Fruit fly (Drosophila melanogaster) whole organism, embryonic: ENCODE measurements around the gene CG34436.
A peak's percentile ranks its signal among the peaks of the same experiment; 100 is the strongest.

ENCODE experiments used
- Atf-2 ChIP-seq: fragments of 200-800 bp; sonication (Bioruptor generic); optimal IDR thresholded peaks from 2 replicates; lab custom pipeline; 2016; ENCODE audit warnings: missing biosample characterization, missing genetic modification characterization
- BtbVII ChIP-seq: fragments of 200-800 bp; sonication (Bioruptor generic); optimal IDR thresholded peaks from 3 replicates; lab custom pipeline; 2017; ENCODE audit warnings: missing biosample characterization, mild to moderate bottlenecking, missing genetic modification characterization
- CG10147 ChIP-seq: fragments of 200-800 bp; sonication (Bioruptor generic); optimal IDR thresholded peaks from 2 replicates; lab custom pipeline; 2019; ENCODE audit warnings: missing biosample characterization, mild to moderate bottlenecking, missing genetic modification characterization, moderate library complexity
- CG10267 ChIP-seq: fragments of 200-800 bp; sonication (Bioruptor generic); optimal IDR thresholded peaks from 2 replicates; lab custom pipeline; 2018; ENCODE audit warnings: missing biosample characterization, mild to moderate bottlenecking, missing genetic modification characterization, moderate library complexity
- CG10462 ChIP-seq: fragments of 200-800 bp; sonication (Bioruptor generic); optimal IDR thresholded peaks from 2 replicates; lab custom pipeline; 2016; ENCODE audit warnings: missing biosample characterization, missing genetic modification characterization
- CG10565 ChIP-seq: fragments of 200-800 bp; sonication (Bioruptor generic); optimal IDR thresholded peaks from 3 replicates; lab custom pipeline; 2016; ENCODE audit warnings: missing biosample characterization, mild to moderate bottlenecking, missing genetic modification characterization
- CG11695 ChIP-seq: fragments of 200-800 bp; sonication (Bioruptor generic); IDR thresholded peaks from 3 replicates; pipeline ENCODE4 v1.3.6; 2022; ENCODE audit warnings: missing biosample characterization, missing genetic modification characterization
- CG11696 ChIP-seq: fragments of 200-800 bp; sonication (Bioruptor generic); IDR thresholded peaks from 2 replicates; pipeline ENCODE4 v1.3.6; 2022; ENCODE audit warnings: missing biosample characterization, missing genetic modification characterization
- CG12155 ChIP-seq: fragments of 200-800 bp; sonication (Bioruptor generic); optimal IDR thresholded peaks from 3 replicates; lab custom pipeline; 2016; ENCODE audit warnings: missing biosample characterization, missing genetic modification characterization
- CG1602 ChIP-seq: fragments of 200-800 bp; sonication (Bioruptor generic); optimal IDR thresholded peaks from 3 replicates; lab custom pipeline; 2016; ENCODE audit warnings: missing biosample characterization, missing genetic modification characterization
- CG17612 ChIP-seq: fragments of 200-800 bp; sonication (Bioruptor generic); IDR thresholded peaks from 2 replicates; pipeline ENCODE4 v1.3.6; 2022; ENCODE audit warnings: missing biosample characterization, missing genetic modification characterization
- CG2202 ChIP-seq: fragments of 200-800 bp; sonication (Bioruptor generic); optimal IDR thresholded peaks from 2 replicates; lab custom pipeline; 2018; ENCODE audit warnings: missing biosample characterization, mild to moderate bottlenecking, missing genetic modification characterization
- CG32532 ChIP-seq: fragments of 200-800 bp; sonication (Bioruptor generic); IDR thresholded peaks from 2 replicates; pipeline ENCODE4 v1.3.6; 2022; ENCODE audit warnings: missing biosample characterization, missing genetic modification characterization
- CG34422 ChIP-seq: fragments of 200-800 bp; sonication (Bioruptor generic); IDR thresholded peaks from 3 replicates; pipeline ENCODE4 v1.3.6; 2022; ENCODE audit warnings: missing biosample characterization, missing genetic modification characterization
- CG8290 ChIP-seq, 3 experiments: fragments of 200-800 bp; sonication (Bioruptor generic); optimal IDR thresholded peaks; 2 replicates each; lab custom pipeline; 2016 to 2019; ENCODE audit warnings: missing biosample characterization in 3 of 3, missing genetic modification characterization in 3 of 3, mild to moderate bottlenecking in 2 of 3, moderate library complexity in 1 of 3
- CG9437 ChIP-seq: fragments of 200-800 bp; sonication (Bioruptor generic); optimal IDR thresholded peaks from 2 replicates; lab custom pipeline; 2018; ENCODE audit warnings: missing biosample characterization, mild to moderate bottlenecking, missing genetic modification characterization
- CG9727 ChIP-seq: fragments of 200-800 bp; sonication (Bioruptor generic); optimal IDR thresholded peaks from 3 replicates; lab custom pipeline; 2017; ENCODE audit warnings: missing biosample characterization, mild to moderate bottlenecking, missing genetic modification characterization
- Dref ChIP-seq: fragments of 200-800 bp; sonication (Bioruptor generic); IDR thresholded peaks from 2 replicates; pipeline ENCODE4 v1.3.6; 2022; ENCODE audit warnings: missing biosample characterization, missing genetic modification characterization
- Ets97D ChIP-seq: fragments of 200-800 bp; sonication (Bioruptor generic); optimal IDR thresholded peaks from 3 replicates; lab custom pipeline; 2016; ENCODE audit warnings: missing biosample characterization, missing genetic modification characterization
- Gug ChIP-seq: fragments of 200-800 bp; sonication (Bioruptor generic); IDR thresholded peaks from 4 replicates; pipeline ENCODE4 v1.3.6; 2022; ENCODE audit warnings: missing biosample characterization, missing genetic modification characterization
- HLH4C ChIP-seq: fragments of 200-800 bp; sonication (Bioruptor generic); IDR thresholded peaks from 3 replicates; pipeline ENCODE4 v1.3.6; 2022; ENCODE audit warnings: missing biosample characterization, missing genetic modification characterization; ENCODE audit not compliant: partially characterized antibody
- Hand ChIP-seq: fragments of 200-800 bp; sonication (Bioruptor generic); optimal IDR thresholded peaks from 2 replicates; lab custom pipeline; 2017; ENCODE audit warnings: mild to moderate bottlenecking, missing biosample characterization, missing genetic modification reagents, missing genetic modification characterization
- Hmr ChIP-seq: fragments of 200-800 bp; sonication (Bioruptor generic); optimal IDR thresholded peaks from 3 replicates; lab custom pipeline; 2017; ENCODE audit warnings: mild to moderate bottlenecking, missing biosample characterization, missing genetic modification reagents, missing genetic modification characterization
- Med ChIP-seq: fragments of 200-800 bp; sonication (Bioruptor generic); peaks from one replicate; lab custom pipeline; 2016; ENCODE audit warnings: missing biosample characterization, missing genetic modification characterization, mild to moderate bottlenecking, inconsistent platforms, moderate library complexity
- NC2β ChIP-seq: fragments of 200-800 bp; sonication (Bioruptor generic); optimal IDR thresholded peaks from 2 replicates; lab custom pipeline; 2016; ENCODE audit warnings: missing biosample characterization, missing genetic modification characterization
- Oaz ChIP-seq: fragments of 200-800 bp; sonication (Bioruptor generic); IDR thresholded peaks from 2 replicates; pipeline ENCODE4 v1.3.6; 2022; ENCODE audit warnings: missing biosample characterization, missing genetic modification characterization
- crc ChIP-seq: fragments of 200-800 bp; sonication (Bioruptor generic); optimal IDR thresholded peaks from 2 replicates; lab custom pipeline; 2016; ENCODE audit warnings: missing biosample characterization, missing genetic modification characterization
- dati ChIP-seq: fragments of 200-800 bp; sonication (Bioruptor generic); IDR thresholded peaks from 2 replicates; pipeline ENCODE4 v1.3.6; 2022; ENCODE audit warnings: missing biosample characterization, missing genetic modification characterization
- dysf ChIP-seq: fragments of 200-800 bp; sonication (Bioruptor generic); IDR thresholded peaks from 3 replicates; pipeline ENCODE4 v1.3.6; 2022; ENCODE audit warnings: missing biosample characterization, missing genetic modification characterization
- en ChIP-seq: fragments of 200-800 bp; sonication (Bioruptor generic); optimal IDR thresholded peaks from 2 replicates; lab custom pipeline; 2016; ENCODE audit warnings: missing biosample characterization, missing genetic modification characterization
- fd64A ChIP-seq: fragments of 200-800 bp; sonication (Bioruptor generic); optimal IDR thresholded peaks from 3 replicates; lab custom pipeline; 2018; ENCODE audit warnings: missing biosample characterization, mild to moderate bottlenecking, missing genetic modification characterization
- fru ChIP-seq: fragments of >200 bp; optimal IDR thresholded peaks from 2 replicates; lab custom pipeline; 2017
- ind ChIP-seq: fragments of 200-800 bp; sonication (Bioruptor generic); optimal IDR thresholded peaks from 3 replicates; lab custom pipeline; 2016; ENCODE audit warnings: missing biosample characterization, missing genetic modification characterization
- lbe ChIP-seq: fragments of 200-800 bp; sonication (Bioruptor generic); optimal IDR thresholded peaks from 2 replicates; lab custom pipeline; 2016; ENCODE audit warnings: missing biosample characterization, mild to moderate bottlenecking, missing genetic modification characterization
- lmd ChIP-seq: fragments of 200-800 bp; sonication (Bioruptor generic); IDR thresholded peaks from 2 replicates; pipeline ENCODE4 v1.3.6; 2022; ENCODE audit warnings: missing biosample characterization, missing genetic modification characterization
- mirr ChIP-seq: fragments of 200-800 bp; sonication (Bioruptor generic); optimal IDR thresholded peaks from 3 replicates; lab custom pipeline; 2018; ENCODE audit warnings: missing biosample characterization, mild to moderate bottlenecking, missing genetic modification characterization
- nom ChIP-seq: fragments of 200-800 bp; sonication (Bioruptor generic); optimal IDR thresholded peaks from 2 replicates; lab custom pipeline; 2017; ENCODE audit warnings: missing biosample characterization, missing genetic modification characterization, mild to moderate bottlenecking, moderate library complexity, missing genetic modification reagents
- schlank ChIP-seq: fragments of 200-800 bp; sonication (Bioruptor generic); optimal IDR thresholded peaks from 2 replicates; lab custom pipeline; 2018; ENCODE audit warnings: missing biosample characterization, mild to moderate bottlenecking, missing genetic modification characterization
- sd ChIP-seq: fragments of 200-800 bp; sonication (Bioruptor generic); optimal IDR thresholded peaks from 3 replicates; lab custom pipeline; 2018; ENCODE audit warnings: missing biosample characterization, mild to moderate bottlenecking, missing genetic modification characterization, moderate library complexity
- sens ChIP-seq: fragments of 200-800 bp; sonication (Bioruptor generic); peaks from one replicate; lab custom pipeline; 2016; ENCODE audit warnings: missing biosample characterization, missing genetic modification characterization
- shn ChIP-seq: fragments of 200-800 bp; sonication (Bioruptor generic); optimal IDR thresholded peaks from 3 replicates; lab custom pipeline; 2016; ENCODE audit warnings: missing biosample characterization, missing genetic modification characterization
- sim ChIP-seq: fragments of 200-800 bp; sonication (Bioruptor generic); IDR thresholded peaks from 2 replicates; pipeline ENCODE4 v1.3.6; 2022; ENCODE audit warnings: missing biosample characterization, missing genetic modification characterization
- toy ChIP-seq: fragments of 200-800 bp; sonication (Bioruptor generic); IDR thresholded peaks from 2 replicates; pipeline ENCODE4 v1.3.6; 2022; ENCODE audit warnings: missing biosample characterization, missing genetic modification characterization
- trem ChIP-seq: fragments of 200-800 bp; optimal IDR thresholded peaks from 3 replicates; lab custom pipeline; 2019; ENCODE audit warnings: missing biosample characterization, mild to moderate bottlenecking, missing genetic modification characterization, moderate library complexity
- yki ChIP-seq: fragments of >200 bp; optimal IDR thresholded peaks from 3 replicates; lab custom pipeline; 2018
- zen2 ChIP-seq: fragments of 200-800 bp; sonication (Bioruptor generic); IDR thresholded peaks from 3 replicates; pipeline ENCODE4 v1.3.6; 2022; ENCODE audit warnings: missing biosample characterization, missing genetic modification characterization; ENCODE audit not compliant: partially characterized antibody

The CG34436 gene

dm6 chr3R:28328780-28329546 is 46.6 kb downstream of the CG34436 start (continued):
- TF ChIP-seq CG1602 (GFP tag; lab: Kevin White, UChicago) = peak; percentile 49
- no peak; the same call in 2 of the 3 replicates for TF ChIP-seq CG34422 (GFP tag; lab: Robert Waterston, UW)
- no peak for TF ChIP-seq fru (lab: Kevin White, UChicago)
- peak; percentile 68 for TF ChIP-seq Oaz (GFP tag; lab: Robert Waterston, UW)
- TF ChIP-seq Ets97D (GFP tag; lab: Kevin White, UChicago) = no peak
- TF ChIP-seq CG17612 (GFP tag; lab: Robert Waterston, UW) = peak; percentile 16
- TF ChIP-seq fd64A (GFP tag; lab: Kevin White, UChicago) = peak; percentile 65
- TF ChIP-seq CG9437 (GFP tag; lab: Kevin White, UChicago) = peak; percentile 57

- TF ChIP-seq yki (lab: Kevin White, UChicago) (peak; percentile 43), CG10267 (tag; lab: Kevin White, UChicago) (no peak), HLH4C (no peak), Hand (GFP tag; lab: Kevin White, UChicago) (no peak), ind (GFP tag; lab: Kevin White, UChicago) (no peak), schlank (tag; lab: Kevin White, UChicago) (no peak), BtbVII (GFP tag; lab: Kevin White, UChicago) (peak; percentile 4), shn (no peak), CG10565 (GFP tag; lab: Kevin White, UChicago) (no peak), sens (peak; percentile 86), CG12155 (GFP tag; lab: Kevin White, UChicago) (no peak), Oaz (GFP tag; lab: Robert Waterston, UW) (no peak), CG11696 (no peak), Atf-2 (GFP tag; lab: Kevin White, UChicago) (no peak), trem (tag; lab: Kevin White, UChicago) (peak; percentile 38), CG10147 (no peak), zen2 (GFP tag; lab: Robert Waterston, UW) (peak; percentile 47; the same call in 2 of the 3 replicates), mirr (GFP tag; lab: Kevin White, UChicago) (peak; percentile 62), CG11695 (GFP tag; lab: Robert Waterston, UW) (no peak), CG9727 (peak; percentile 48), CG8290 (GFP tag; optimal IDR thresholded peaks at IDR 0.05; lab: Kevin White, UChicago) (no peak), CG8290 (tag; optimal IDR thresholded peaks at IDR 0.05; lab: Kevin White, UChicago) (peak in 1 of 2 experiments; percentile 63), nom (no peak), Med (GFP tag; lab: Kevin White, UChicago) (peak; percentile 64), Hmr (GFP tag; lab: Kevin White, UChicago) (peak; percentile 25), Dref (GFP tag; lab: Robert Waterston, UW) (0 out of 2 replicates have a peak, but pooled peaks have one; percentile 21), CG10462 (GFP tag; lab: Kevin White, UChicago) (no peak), en (no peak), sim (no peak), Gug (GFP tag; lab: Robert Waterston, UW) (no peak), CG2202 (tag; lab: Kevin White, UChicago) (no peak), dati (GFP tag; lab: Robert Waterston, UW) (no peak), dysf (no peak), NC2β (GFP tag; lab: Kevin White, UChicago) (no peak), toy (no peak), CG32532 (peak; percentile 38; the same call in 1 of the 2 replicates), sd (tag; lab: Kevin White, UChicago) (peak; percentile 39), lmd (no peak), crc (GFP tag; lab: Kevin White, UChicago) (no peak), lbe (GFP tag; lab: Kevin White, UChicago) (no peak)
These were observed 48.1 kb downstream of the CG34436 start for dm6 chr3R:28330266-28331125.
